Fruit fly (Drosophila melanogaster): Measurements from ENCODE around the gene cact.

The cact gene

DNA sequence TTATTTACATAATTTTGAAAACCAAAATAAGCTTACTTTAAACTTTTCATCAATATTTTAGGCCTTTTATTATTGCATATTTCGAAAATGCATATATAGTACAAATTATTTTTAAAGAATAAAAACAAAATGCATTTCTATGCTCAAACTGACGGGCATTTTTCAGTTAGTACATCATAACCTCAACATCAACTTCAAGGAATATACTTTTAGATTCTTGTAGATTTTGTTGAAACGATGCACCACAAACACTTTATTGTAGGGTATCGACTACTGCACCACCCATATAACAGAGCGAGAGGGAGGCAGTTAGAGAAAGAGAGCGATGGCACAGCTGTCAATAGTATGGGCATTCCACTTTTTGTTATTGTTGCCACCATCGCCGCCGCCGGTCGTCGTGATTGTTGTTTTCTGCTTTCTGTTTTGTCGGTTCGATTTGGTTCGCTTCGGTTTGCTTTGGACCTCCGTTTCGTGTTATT, 46.2 kb downstream of the cact start (continued):
- TF ChIP-seq CG9932 (GFP tag; IDR thresholded peaks at IDR 0.05) (no peak), Myb (GFP tag; optimal IDR thresholded peaks at IDR 0.05) (peak; percentile 46), gce (GFP tag; IDR thresholded peaks at IDR 0.05) (peak; percentile 45; the same call in 1 of the 3 replicates), CG1602 (GFP tag; optimal IDR thresholded peaks at IDR 0.05) (peak; percentile 92), CG13123 (GFP tag; optimal IDR thresholded peaks at IDR 0.05) (peak; percentile 79), Kr (GFP tag; optimal IDR thresholded peaks at IDR 0.05) (no peak), Hr51 (GFP tag; optimal IDR thresholded peaks at IDR 0.05) (peak; percentile 68 to 97), Poxn (GFP tag; IDR thresholded peaks at IDR 0.05) (no peak), wor (GFP tag; IDR thresholded peaks at IDR 0.05) (peak; percentile 86), kay (GFP tag; optimal IDR thresholded peaks at IDR 0.05) (peak; percentile 85), CG10209 (GFP tag; optimal IDR thresholded peaks at IDR 0.05) (peak; percentile 93), Hr78 (GFP tag; optimal IDR thresholded peaks at IDR 0.05) (peak in 1 of 2 experiments; percentile 87), dysf (GFP tag; IDR thresholded peaks at IDR 0.05) (peak; percentile 88), CG2120 (GFP tag; optimal IDR thresholded peaks at IDR 0.05) (peak; percentile 65), CG8089 (GFP tag; optimal IDR thresholded peaks at IDR 0.05) (peak; percentile 81), dpn (GFP tag; optimal IDR thresholded peaks at IDR 0.05) (peak; percentile 89 to 92), Bteb2 (GFP tag; optimal IDR thresholded peaks at IDR 0.05) (peak; percentile 82), Ptx1 (GFP tag; IDR thresholded peaks at IDR 0.05) (peak; percentile 89), Hand (GFP tag; optimal IDR thresholded peaks at IDR 0.05) (peak; percentile 59), CG31441 (GFP tag; IDR thresholded peaks at IDR 0.05) (peak; percentile 97), fd3F (GFP tag; optimal IDR thresholded peaks at IDR 0.05) (peak; percentile 85), CG13424 (tag; optimal IDR thresholded peaks at IDR 0.05) (peak; percentile 95), tin (GFP tag; optimal IDR thresholded peaks at IDR 0.05) (peak; percentile 91), Sry-β (GFP tag; optimal IDR thresholded peaks at IDR 0.05) (peak; percentile 59), Bgb (GFP tag; IDR thresholded peaks at IDR 0.05; ENCODE audit: partially characterized antibody) (no peak), MTF-1 (GFP tag; optimal IDR thresholded peaks at IDR 0.05; ENCODE audit: borderline replicate concordance) (peak; percentile 51), D (optimal IDR thresholded peaks at IDR 0.05) (no peak), D (GFP tag; optimal IDR thresholded peaks at IDR 0.05) (peak; percentile 90), lmd (GFP tag; IDR thresholded peaks at IDR 0.05) (peak; percentile 85), HmgD (GFP tag; optimal IDR thresholded peaks at IDR 0.05) (no peak), CG18262 (tag; optimal IDR thresholded peaks at IDR 0.05) (peak; percentile 97), CG17385 (GFP tag; optimal IDR thresholded peaks at IDR 0.05) (peak; percentile 71), CG13287 (GFP tag; IDR thresholded peaks at IDR 0.05; ENCODE audit: partially characterized antibody) (no peak), CG10274 (GFP tag; optimal IDR thresholded peaks at IDR 0.05) (peak; percentile 99), Abd-B (GFP tag; optimal IDR thresholded peaks at IDR 0.05) (peak; percentile 92), CG8388 (GFP tag; optimal IDR thresholded peaks at IDR 0.05) (peak; percentile 94), ssp (GFP tag; IDR thresholded peaks at IDR 0.05) (peak; percentile 44; the same call in 1 of the 2 replicates), ci (GFP tag; IDR thresholded peaks at IDR 0.05) (peak; percentile 86), tio (GFP tag; optimal IDR thresholded peaks at IDR 0.05) (peak; percentile 91), Side (GFP tag; optimal IDR thresholded peaks at IDR 0.05) (peak; percentile 83), dati (GFP tag; IDR thresholded peaks at IDR 0.05) (no peak), ERR (GFP tag; optimal IDR thresholded peaks at IDR 0.05) (peak; percentile 57), CTCF (GFP tag; optimal IDR thresholded peaks at IDR 0.05) (peak; percentile 63), Doc2 (GFP tag; IDR thresholded peaks at IDR 0.05) (peak; percentile 56; the same call in 1 of the 2 replicates), CG2875 (GFP tag; optimal IDR thresholded peaks at IDR 0.05) (peak; percentile 92), Dip2 (GFP tag; IDR thresholded peaks at IDR 0.05) (peak; percentile 27; the same call in 1 of the 2 replicates), lbe (GFP tag; optimal IDR thresholded peaks at IDR 0.05) (peak; percentile 27), br (optimal IDR thresholded peaks at IDR 0.05) (no peak), grn (GFP tag; optimal IDR thresholded peaks at IDR 0.05) (peak; percentile 60), HmgZ (tag; optimal IDR thresholded peaks at IDR 0.05) (peak; percentile 73), gcm2 (GFP tag; optimal IDR thresholded peaks at IDR 0.05) (peak; percentile 66), CG8478 (optimal IDR thresholded peaks at IDR 0.05) (no peak)

All from whole organism, embryonic.